Worm (Caenorhabditis elegans) whole organism, late embryonic: ENCODE measurements around the gene twk-14.

Source experiments
- ceh-14 ChIP-seq: sonication (generic microtip); optimal IDR thresholded peaks from 2 replicates; lab custom pipeline; 2016; ENCODE audit warnings: missing genotype, missing genetic modification characterization, missing compliant biosample characterization
- ceh-31 ChIP-seq: sonication (generic microtip); optimal IDR thresholded peaks from 2 replicates; lab custom pipeline; 2016; ENCODE audit warnings: missing genetic modification characterization, missing compliant biosample characterization
- dve-1 ChIP-seq: sonication (generic microtip); optimal IDR thresholded peaks from 2 replicates; lab custom pipeline; 2017; ENCODE audit warnings: antibody characterized with exemption, mild to moderate bottlenecking, missing genetic modification characterization, missing compliant biosample characterization
- elt-2 ChIP-seq: sonication (generic microtip); optimal IDR thresholded peaks from 2 replicates; lab custom pipeline; 2016; ENCODE audit warnings: missing genetic modification reagents, missing genetic modification characterization, missing compliant biosample characterization
- ets-4 ChIP-seq: sonication (generic microtip); optimal IDR thresholded peaks from 2 replicates; lab custom pipeline; 2016; ENCODE audit warnings: missing genetic modification characterization, missing compliant biosample characterization
- hlh-6 ChIP-seq: sonication (generic microtip); optimal IDR thresholded peaks from 2 replicates; lab custom pipeline; 2016; ENCODE audit warnings: missing genotype, missing genetic modification characterization, missing compliant biosample characterization
- pha-4 ChIP-seq: fragments of 150-350 bp; optimal IDR thresholded peaks from 2 replicates; lab custom pipeline; 2018; ENCODE audit warnings: missing biosample characterization, missing genetic modification reagents, missing genetic modification characterization
- pqm-1 ChIP-seq: sonication (generic microtip); optimal IDR thresholded peaks from 2 replicates; lab custom pipeline; 2016; ENCODE audit warnings: missing genetic modification characterization, missing compliant biosample characterization
- zip-5 ChIP-seq: sonication (generic microtip); optimal IDR thresholded peaks from 2 replicates; lab custom pipeline; 2016; ENCODE audit warnings: missing genetic modification characterization, missing compliant biosample characterization

DNA sequence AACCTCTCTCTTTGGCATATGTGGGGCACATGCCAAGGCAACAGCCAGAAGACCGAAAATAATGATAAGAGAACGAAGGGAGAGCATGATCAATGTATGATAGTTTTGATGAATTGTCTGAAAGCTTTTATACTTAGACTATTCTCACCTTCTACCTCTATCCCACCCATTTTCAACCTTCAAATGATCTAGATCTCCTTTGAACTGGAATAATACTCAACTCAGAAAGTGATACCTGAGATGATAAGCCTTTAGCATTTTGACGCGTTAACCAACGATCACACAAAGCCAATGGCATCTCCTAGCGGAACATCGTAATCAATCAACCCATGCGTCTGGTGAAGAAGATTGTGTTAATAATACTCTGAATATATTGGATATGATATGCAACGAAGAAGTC is 9.0 kb upstream of the twk-14 start, which contains the start of gene K01D12.9:
- TF ChIP-seq ceh-14 (tag; lab: Kevin White, UChicago) (no peak), dve-1 (tag; lab: Kevin White, UChicago) (no peak), ceh-31 (no peak), pqm-1 (tag; lab: Kevin White, UChicago) (no peak), zip-5 (tag; lab: Kevin White, UChicago) (no peak), hlh-6 (tag; lab: Kevin White, UChicago) (no peak), pha-4 (tag; lab: Kevin White, UChicago) (no peak), elt-2 (no peak), ets-4 (no peak)
